Fruit fly (Drosophila melanogaster): ENCODE results near the gene Npc2h.

Gene Npc2h

dm6 chr3R:30761140-30761539, 15.1 kb upstream of the Npc2h start (continued):
- TF ChIP-seq CG7556 (GFP tag; optimal IDR thresholded peaks at IDR 0.05), result peak; percentile 62
- TF ChIP-seq Hr3 (GFP tag; optimal IDR thresholded peaks at IDR 0.05), result peak; percentile 15
- peak; percentile 7 for TF ChIP-seq Fer3 (tag; optimal IDR thresholded peaks at IDR 0.05)
- no peak for TF ChIP-seq Opbp (GFP tag; IDR thresholded peaks at IDR 0.05; ENCODE audit: partially characterized antibody)
- no peak for TF ChIP-seq Hr39 (optimal IDR thresholded peaks at IDR 0.05)
- TF ChIP-seq CG2712 (tag; optimal IDR thresholded peaks at IDR 0.05), result peak; percentile 77
- peak; percentile 38 for TF ChIP-seq NC2β (GFP tag; optimal IDR thresholded peaks at IDR 0.05)
- TF ChIP-seq CG8359 (GFP tag; optimal IDR thresholded peaks at IDR 0.05; ENCODE audit: borderline replicate concordance), result peak; percentile 49
- TF ChIP-seq CG3838 (GFP tag; optimal IDR thresholded peaks at IDR 0.05), result no peak
- no peak for TF ChIP-seq Scr (GFP tag; IDR thresholded peaks at IDR 0.05; ENCODE audit: partially characterized antibody)
- peak; percentile 29 to 54 for TF ChIP-seq Pdp1 (GFP tag; optimal IDR thresholded peaks at IDR 0.05)
- TF ChIP-seq lola (GFP tag; optimal IDR thresholded peaks at IDR 0.05), result peak in 1 of 3 experiments; percentile 71
- peak; percentile 63 for TF ChIP-seq ken (GFP tag; IDR thresholded peaks at IDR 0.05)
- TF ChIP-seq hbn (GFP tag; IDR thresholded peaks at IDR 0.05; ENCODE audit: partially characterized antibody), result no peak
- peak; percentile 39; the same call in 1 of the 2 replicates for TF ChIP-seq esg (GFP tag; conservative IDR thresholded peaks at IDR 0.05)
- peak; percentile 43; the same call in 1 of the 3 replicates for TF ChIP-seq dysf (GFP tag; IDR thresholded peaks at IDR 0.05)
- TF ChIP-seq ems (GFP tag; optimal IDR thresholded peaks at IDR 0.05), result peak; percentile 44
- TF ChIP-seq dm (GFP tag; optimal IDR thresholded peaks at IDR 0.05), result no peak
- TF ChIP-seq Hr78 (GFP tag; optimal IDR thresholded peaks at IDR 0.05), result no peak
- TF ChIP-seq gfzf (GFP tag; optimal IDR thresholded peaks at IDR 0.05), result no peak
- TF ChIP-seq CG7271 (tag; optimal IDR thresholded peaks at IDR 0.05), result peak; percentile 46
- TF ChIP-seq Med (GFP tag), result peak; percentile 84
- TF ChIP-seq hkb (optimal IDR thresholded peaks at IDR 0.05), result no peak
- peak; percentile 61; the same call in 1 of the 2 replicates for TF ChIP-seq hkb (GFP tag; IDR thresholded peaks at IDR 0.05)
- peak; percentile 28; the same call in 1 of the 2 replicates for TF ChIP-seq peb (GFP tag; IDR thresholded peaks at IDR 0.05)
- TF ChIP-seq Eip74EF (GFP tag; optimal IDR thresholded peaks at IDR 0.05), result no peak
- TF ChIP-seq Bdp1 (GFP tag; optimal IDR thresholded peaks at IDR 0.05), result no peak
- TF ChIP-seq sima (GFP tag; optimal IDR thresholded peaks at IDR 0.05), result no peak
- TF ChIP-seq CG6254 (GFP tag; optimal IDR thresholded peaks at IDR 0.05), result peak; percentile 52
- peak; percentile 29 for TF ChIP-seq Deaf1 (tag; optimal IDR thresholded peaks at IDR 0.05)
- peak; percentile 17; the same call in 1 of the 2 replicates for TF ChIP-seq vvl (GFP tag; IDR thresholded peaks at IDR 0.05)
- peak; percentile 67 for TF ChIP-seq CG17328 (GFP tag; IDR thresholded peaks at IDR 0.05)
- TF ChIP-seq Xbp1 (GFP tag; optimal IDR thresholded peaks at IDR 0.05), result peak; percentile 54
- no peak for TF ChIP-seq Bgb (GFP tag; IDR thresholded peaks at IDR 0.05; ENCODE audit: partially characterized antibody)
- TF ChIP-seq CG30431 (GFP tag; optimal IDR thresholded peaks at IDR 0.05), result peak; percentile 32
- TF ChIP-seq CG16779 (GFP tag; IDR thresholded peaks at IDR 0.05), result no peak
- TF ChIP-seq CG8089 (GFP tag; optimal IDR thresholded peaks at IDR 0.05), result peak; percentile 8
- 0 out of 2 replicates have a peak, but pooled peaks have one; percentile 36 for TF ChIP-seq Ada2b (GFP tag; IDR thresholded peaks at IDR 0.05)
- no peak for TF ChIP-seq z (GFP tag; IDR thresholded peaks at IDR 0.05)
- TF ChIP-seq gsb-n (tag; optimal IDR thresholded peaks at IDR 0.05), result peak; percentile 50
- TF ChIP-seq CG10565 (GFP tag; optimal IDR thresholded peaks at IDR 0.05), result no peak
- TF ChIP-seq danr (GFP tag; IDR thresholded peaks at IDR 0.05), result no peak
- peak; percentile 10 for TF ChIP-seq HHEX (GFP tag; optimal IDR thresholded peaks at IDR 0.05)
- TF ChIP-seq E2f1 (GFP tag; IDR thresholded peaks at IDR 0.05), result peak; percentile 53
- TF ChIP-seq CG12391 (tag; optimal IDR thresholded peaks at IDR 0.05), result peak; percentile 64
- no peak for TF ChIP-seq CG30020 (tag; optimal IDR thresholded peaks at IDR 0.05)
- no peak for TF ChIP-seq al (GFP tag; IDR thresholded peaks at IDR 0.05)
- peak; percentile 62 for TF ChIP-seq HLH3B (GFP tag; IDR thresholded peaks at IDR 0.05)
- TF ChIP-seq Dip2 (GFP tag; IDR thresholded peaks at IDR 0.05), result no peak
- no peak for TF ChIP-seq slou (GFP tag; optimal IDR thresholded peaks at IDR 0.05)
- peak; percentile 36 for TF ChIP-seq Vsx1 (GFP tag; optimal IDR thresholded peaks at IDR 0.05)

Data from whole organism, embryonic.